Worm (Caenorhabditis elegans) whole organism, L4/young adult: ENCODE data around the gene moc-2.

Experiments used
- W03F9.2 ChIP-seq: fragments of 150-350 bp; optimal IDR thresholded peaks from 2 replicates; lab custom pipeline; 2014; ENCODE audit warnings: missing biosample characterization, missing genetic modification characterization
- dao-5 ChIP-seq: sonication (generic microtip); optimal IDR thresholded peaks from 2 replicates; lab custom pipeline; 2016; ENCODE audit warnings: missing genotype, missing genetic modification characterization, moderate library complexity, missing compliant biosample characterization
- him-1 ChIP-seq: sonication (generic microtip); optimal IDR thresholded peaks from 2 replicates; lab custom pipeline; 2016; ENCODE audit warnings: missing genotype, missing genetic modification reagents, missing genetic modification characterization, missing compliant biosample characterization

The moc-2 gene

ce11 chrV:6517305-6518224, 13.6 kb upstream of the moc-2 start:
- TF ChIP-seq dao-5 (tag; lab: Kevin White, UChicago), result no peak
- TF ChIP-seq him-1, result no peak
- TF ChIP-seq W03F9.2, result no peak

- TF ChIP-seq W03F9.2 (no peak), dao-5 (tag; lab: Kevin White, UChicago) (no peak), him-1 (no peak)
These were observed 12.7 kb upstream of the moc-2 start, which contains the start of gene mdh-1 for ce11 chrV:6516491-6517304. Gene mdh-1 (minus strand): TSS chrV:6516526.

DNA sequence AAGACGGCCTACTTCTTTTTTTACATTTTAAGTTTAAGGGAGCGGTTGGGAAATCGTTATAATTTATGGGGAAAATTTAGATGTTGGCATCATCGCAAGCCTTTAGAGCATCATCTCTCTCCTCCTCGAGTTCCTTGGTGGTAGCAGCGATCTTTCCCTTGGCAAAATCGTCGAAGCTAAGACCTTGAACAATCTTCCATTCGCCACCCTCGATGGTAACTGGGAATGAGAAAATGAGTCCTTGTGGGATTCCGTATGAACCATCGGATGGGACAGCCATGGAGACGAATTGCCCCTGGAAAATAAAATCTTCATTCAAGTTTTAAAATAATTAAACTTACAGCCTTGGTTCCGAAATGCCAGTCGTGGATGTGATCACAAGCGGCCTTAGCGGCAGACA, 11.4 kb upstream of the moc-2 start:
- TF ChIP-seq W03F9.2 (no peak), dao-5 (tag; lab: Kevin White, UChicago) (no peak)

ce11 chrV:6514887-6515324, 10.9 kb upstream of the moc-2 start, which contains the start of gene dpy-11:
Gene dpy-11 (minus strand): TSS chrV:6515240.
- TF ChIP-seq dao-5 (tag; lab: Kevin White, UChicago) (no peak), him-1 (no peak), W03F9.2 (peak; percentile 18)

- TF ChIP-seq W03F9.2 (no peak), dao-5 (tag; lab: Kevin White, UChicago) (no peak)
These were observed 9.9 kb upstream of the moc-2 start for ce11 chrV:6513786-6514430.

- no peak for TF ChIP-seq dao-5 (tag; lab: Kevin White, UChicago)
- no peak for TF ChIP-seq W03F9.2
- TF ChIP-seq him-1, result no peak
These were observed 9.4 kb upstream of the moc-2 start for ce11 chrV:6513356-6513755.

DNA sequence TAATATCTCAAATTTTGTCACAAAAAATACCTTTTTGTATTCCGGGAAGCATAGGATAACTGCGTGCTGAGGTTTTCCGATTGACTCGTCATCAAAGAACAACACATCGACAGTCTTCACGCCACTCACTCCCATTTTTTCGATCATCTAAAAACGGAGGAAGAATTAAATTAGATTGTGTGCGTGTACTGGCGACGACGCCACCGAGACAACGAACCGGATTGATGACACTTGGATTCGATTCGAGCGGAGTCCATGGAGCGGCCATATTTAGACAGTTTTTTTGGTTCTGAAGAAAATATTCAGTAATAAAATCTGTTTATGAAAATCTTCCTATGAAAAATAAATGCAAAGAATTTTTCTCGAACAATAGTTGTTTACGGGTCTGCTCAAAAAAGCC, 7.1 kb upstream of the moc-2 start, which contains the start of gene ubh-1:
Gene ubh-1 (minus strand): TSS at position 289 of the 400 bp plus-strand sequence.
- TF ChIP-seq dao-5 (tag; lab: Kevin White, UChicago) (no peak), W03F9.2 (no peak), him-1 (no peak)

DNA sequence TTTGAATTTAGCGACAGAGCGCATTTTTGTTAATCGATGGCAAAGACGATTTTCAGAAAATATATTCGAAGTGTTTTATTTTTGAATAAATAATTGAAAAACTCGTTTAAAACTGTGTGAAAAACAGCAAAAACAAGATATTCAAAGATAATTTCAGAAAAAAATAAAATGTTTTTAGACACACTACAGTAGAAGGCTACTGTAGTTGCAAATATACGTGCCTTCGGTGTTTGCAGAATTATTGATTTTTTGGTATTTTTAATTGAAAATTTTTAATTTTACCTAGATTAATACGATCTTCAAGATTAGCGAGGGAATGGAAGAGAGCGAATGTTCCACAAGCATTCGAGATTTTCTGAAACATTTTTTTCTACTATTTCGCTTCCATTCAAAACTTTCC, 6.6 kb upstream of the moc-2 start:
- TF ChIP-seq W03F9.2, result no peak
- no peak for TF ChIP-seq him-1
- no peak for TF ChIP-seq dao-5 (tag; lab: Kevin White, UChicago)

DNA sequence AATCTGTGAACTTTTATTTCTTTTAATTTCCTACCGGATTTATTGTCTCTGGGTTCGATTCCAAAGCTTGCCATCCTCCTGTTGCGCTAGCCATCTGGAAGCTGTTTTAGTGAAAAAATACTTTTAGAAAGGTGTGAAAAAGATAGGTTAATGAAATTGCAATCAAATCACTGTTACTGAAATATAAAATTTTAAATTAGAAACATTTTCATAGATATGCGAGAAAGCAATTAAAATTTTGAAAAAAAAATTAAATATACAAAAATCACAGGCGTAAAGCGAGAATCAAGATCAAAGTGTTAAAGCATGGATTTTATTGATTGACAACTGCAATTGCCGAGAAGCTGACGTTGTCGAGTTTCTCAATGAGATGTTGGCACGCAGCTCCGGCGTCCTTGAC, 5.7 kb upstream of the moc-2 start, which contains the start of gene ubh-2:
Gene ubh-2 (minus strand): TSS at position 101 of the 400 bp plus-strand sequence.
- no peak for TF ChIP-seq him-1

DNA sequence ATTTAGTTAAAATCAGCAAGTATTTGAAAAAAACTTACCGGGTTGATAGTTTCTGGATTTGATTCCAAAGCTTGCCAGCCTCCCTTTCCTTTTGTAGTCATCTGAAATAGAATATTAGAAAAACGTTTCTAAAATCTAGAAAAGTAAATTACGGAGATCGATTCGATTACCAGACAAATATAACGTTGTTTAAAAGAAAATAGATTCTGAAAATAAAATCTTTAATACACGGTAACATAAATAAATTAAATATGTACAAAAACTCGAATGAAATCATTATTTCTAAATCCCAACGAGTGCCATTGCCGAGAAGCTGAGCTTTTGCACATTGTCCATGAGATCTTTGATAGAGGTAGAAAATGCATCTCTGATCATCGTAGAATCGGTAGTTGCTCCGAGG, 4.7 kb upstream of the moc-2 start, which contains the start of gene ubh-3:
Gene ubh-3 (minus strand): TSS at position 101 of the 400 bp plus-strand sequence.
- TF ChIP-seq W03F9.2 (no peak), him-1 (no peak), dao-5 (tag; lab: Kevin White, UChicago) (no peak)

- TF ChIP-seq dao-5 (tag; lab: Kevin White, UChicago) (no peak), W03F9.2 (no peak), him-1 (no peak)
These were observed 2.4 kb upstream of the moc-2 start for ce11 chrV:6506238-6506956.

- TF ChIP-seq dao-5 (tag; lab: Kevin White, UChicago), result no peak
- no peak for TF ChIP-seq him-1
- TF ChIP-seq W03F9.2, result no peak
These were observed 1.4 kb upstream of the moc-2 start, which contains the start of gene W01A11.7 for ce11 chrV:6505339-6505811. Gene W01A11.7 (minus strand): TSS chrV:6505389.

DNA sequence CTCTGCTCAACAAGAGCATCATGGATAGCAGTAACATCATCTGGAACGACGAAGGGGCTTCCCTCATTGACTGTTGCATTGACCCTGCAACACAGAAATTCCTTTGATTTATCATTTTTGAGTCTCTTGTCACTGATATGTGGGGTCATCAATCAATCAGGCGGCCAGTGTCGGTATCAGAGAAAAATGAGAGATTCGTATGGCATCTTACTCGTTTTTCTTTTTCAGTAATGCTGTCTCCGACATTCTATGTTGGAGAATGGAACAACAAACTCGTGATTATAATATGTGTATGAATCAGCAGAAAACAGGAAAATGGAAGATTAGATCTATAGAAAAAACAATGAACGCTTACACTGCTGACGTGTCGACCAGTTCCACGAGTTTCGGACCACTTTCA, 823 bp downstream of the moc-2 start:
- TF ChIP-seq him-1 (no peak), dao-5 (tag; lab: Kevin White, UChicago) (no peak), W03F9.2 (no peak)
